Worm (Caenorhabditis elegans): Measurements from ENCODE around the gene ZK632.10.

ZK632.10 gene

ce11 chrIII:9818763-9819162 is 8.8 kb downstream of the ZK632.10 start, which contains the start of gene panl-3 (continued):
- TF ChIP-seq skn-1 (tag; optimal IDR thresholded peaks at IDR 0.05) (peak; percentile 30), unc-86 (tag; optimal IDR thresholded peaks at IDR 0.05) (peak; percentile 35), nhr-47 (tag; optimal IDR thresholded peaks at IDR 0.05) (peak; percentile 69)

ce11 chrIII:9817894-9818293 is 9.6 kb downstream of the ZK632.10 start:
- TF ChIP-seq nhr-85 (tag) = peak; percentile 27
- no peak for TF ChIP-seq zag-1 (tag; optimal IDR thresholded peaks at IDR 0.05)
- TF ChIP-seq F16B12.6 (tag; optimal IDR thresholded peaks at IDR 0.05) = peak; percentile 2
- peak; percentile 43 to 70 for TF ChIP-seq lsy-2 (tag; optimal IDR thresholded peaks at IDR 0.05)
- TF ChIP-seq blmp-1 (tag; optimal IDR thresholded peaks at IDR 0.05) = no peak

- TF ChIP-seq lin-39 (tag; optimal IDR thresholded peaks at IDR 0.05) = no peak
- TF ChIP-seq tlp-1 (tag; optimal IDR thresholded peaks at IDR 0.05) = no peak
- TF ChIP-seq ceh-82 (tag; optimal IDR thresholded peaks at IDR 0.05) = no peak
- TF ChIP-seq dpl-1 (GFP tag; optimal IDR thresholded peaks at IDR 0.05) = peak in 1 of 3 experiments; percentile 8
- TF ChIP-seq swsn-7 (tag; optimal IDR thresholded peaks at IDR 0.05) = no peak
- peak; percentile 39 for TF ChIP-seq snu-23 (GFP tag; optimal IDR thresholded peaks at IDR 0.05)
- TF ChIP-seq lsy-2 (tag; optimal IDR thresholded peaks at IDR 0.05) = peak in 1 of 2 experiments; percentile 30
- TF ChIP-seq C34B4.2 (tag; optimal IDR thresholded peaks at IDR 0.05) = no peak
- no peak for TF ChIP-seq lin-15B (tag; optimal IDR thresholded peaks at IDR 0.05)
- peak; percentile 3 for TF ChIP-seq rnt-1 (tag; optimal IDR thresholded peaks at IDR 0.05)
- no peak for TF ChIP-seq fkh-10 (GFP tag; optimal IDR thresholded peaks at IDR 0.05)
- TF ChIP-seq nhr-20 (tag; optimal IDR thresholded peaks at IDR 0.05) = no peak
- no peak for TF ChIP-seq ces-1 (GFP tag; optimal IDR thresholded peaks at IDR 0.05)
- TF ChIP-seq lin-13 (GFP tag; optimal IDR thresholded peaks at IDR 0.05) = no peak
- TF ChIP-seq ztf-11 (tag; optimal IDR thresholded peaks at IDR 0.05) = no peak
- TF ChIP-seq Y116A8C.19 (tag; optimal IDR thresholded peaks at IDR 0.05; ENCODE audit: borderline replicate concordance) = no peak
- no peak for TF ChIP-seq egl-27 (tag; optimal IDR thresholded peaks at IDR 0.05)
- TF ChIP-seq efl-1 (optimal IDR thresholded peaks at IDR 0.05) = no peak
- peak in 1 of 2 experiments; percentile 5 for TF ChIP-seq efl-1 (GFP tag; optimal IDR thresholded peaks at IDR 0.05 in 1 of 2)
- peak; percentile 49 for TF ChIP-seq F16B12.6 (tag; optimal IDR thresholded peaks at IDR 0.05)
- TF ChIP-seq elt-3 (tag; optimal IDR thresholded peaks at IDR 0.05) = no peak
- peak; percentile 14 for TF ChIP-seq nhr-71 (tag; optimal IDR thresholded peaks at IDR 0.05)
- no peak for TF ChIP-seq aha-1 (tag; optimal IDR thresholded peaks at IDR 0.05)
- no peak for TF ChIP-seq irx-1 (tag; optimal IDR thresholded peaks at IDR 0.05)
- TF ChIP-seq fkh-8 (tag; optimal IDR thresholded peaks at IDR 0.05) = peak; percentile 36
- no peak for TF ChIP-seq ceh-88 (GFP tag; IDR thresholded peaks at IDR 0.05)
- TF ChIP-seq aly-2 (tag; optimal IDR thresholded peaks at IDR 0.05) = no peak
- TF ChIP-seq ceh-90 (tag; optimal IDR thresholded peaks at IDR 0.05) = no peak
- no peak for TF ChIP-seq C04F5.9 (tag; optimal IDR thresholded peaks at IDR 0.05)
- no peak for TF ChIP-seq sptf-1 (tag; optimal IDR thresholded peaks at IDR 0.05)
- TF ChIP-seq unc-62 (GFP tag; optimal IDR thresholded peaks at IDR 0.05) = no peak
- TF ChIP-seq lin-14 (GFP tag; optimal IDR thresholded peaks at IDR 0.05) = peak; percentile 76
- TF ChIP-seq lir-3 (tag; optimal IDR thresholded peaks at IDR 0.05; ENCODE audit: poor library complexity) = no peak
- TF ChIP-seq snpc-4 (tag; optimal IDR thresholded peaks at IDR 0.05) = no peak
- no peak for TF ChIP-seq hlh-4 (tag; optimal IDR thresholded peaks at IDR 0.05)
- TF ChIP-seq nhr-28 (tag; optimal IDR thresholded peaks at IDR 0.05) = no peak
- no peak for TF ChIP-seq nhr-76 (tag; optimal IDR thresholded peaks at IDR 0.05)
- no peak for TF ChIP-seq fkh-4 (tag; optimal IDR thresholded peaks at IDR 0.05; ENCODE audit: borderline replicate concordance)
- no peak for TF ChIP-seq egl-13 (tag; optimal IDR thresholded peaks at IDR 0.05)
- no peak for TF ChIP-seq dsc-1 (tag; optimal IDR thresholded peaks at IDR 0.05)
- TF ChIP-seq lin-35 (GFP tag; optimal IDR thresholded peaks at IDR 0.05) = peak; percentile 6 to 42
- no peak for TF ChIP-seq nhr-90 (tag; optimal IDR thresholded peaks at IDR 0.05; ENCODE audit: poor library complexity)
- TF ChIP-seq pqm-1 (tag; optimal IDR thresholded peaks at IDR 0.05) = no peak
- peak; percentile 37 for TF ChIP-seq mep-1 (tag; optimal IDR thresholded peaks at IDR 0.05)
These were observed 10.4 kb downstream of the ZK632.10 start, which contains the start of gene cnx-1 for ce11 chrIII:9817087-9817612. cnx-1 (minus strand) TSS chrIII:9817137.
